Fruit fly (Drosophila melanogaster) whole organism, pupa: ENCODE measurements around the gene tos.

ENCODE experiments used
- CG10348 ChIP-seq: fragments of 200-800 bp; sonication (Bioruptor generic); IDR thresholded peaks from 2 replicates; pipeline ENCODE4 v1.3.6; 2022; ENCODE audit warnings: missing biosample characterization, missing genetic modification characterization
- CG12605 ChIP-seq: fragments of 200-800 bp; sonication (Bioruptor generic); IDR thresholded peaks from 2 replicates; pipeline ENCODE4 v1.3.6; 2022; ENCODE audit warnings: missing biosample characterization, missing genetic modification characterization
- CG13204 ChIP-seq: fragments of 200-800 bp; sonication (Bioruptor generic); optimal IDR thresholded peaks from 2 replicates; lab custom pipeline; 2018; ENCODE audit warnings: missing biosample characterization, mild to moderate bottlenecking, missing genetic modification characterization, moderate library complexity
- CG14655 ChIP-seq: fragments of 200-800 bp; sonication (Bioruptor generic); optimal IDR thresholded peaks from 3 replicates; lab custom pipeline; 2017; ENCODE audit warnings: mild to moderate bottlenecking, missing biosample characterization, missing genetic modification reagents, missing genetic modification characterization
- CG15710 ChIP-seq: fragments of 200-800 bp; sonication (Bioruptor generic); optimal IDR thresholded peaks from 2 replicates; lab custom pipeline; 2018; ENCODE audit warnings: missing biosample characterization, mild to moderate bottlenecking, missing genetic modification characterization, moderate library complexity
- CG17806 ChIP-seq: fragments of 200-800 bp; sonication (Bioruptor generic); optimal IDR thresholded peaks from 2 replicates; lab custom pipeline; 2018; ENCODE audit warnings: missing biosample characterization, mild to moderate bottlenecking, missing genetic modification characterization, moderate library complexity
- CG32121 ChIP-seq: fragments of 200-800 bp; sonication (Bioruptor generic); IDR thresholded peaks from 2 replicates; pipeline ENCODE4 v1.3.6; 2022; ENCODE audit warnings: missing biosample characterization, missing genetic modification characterization
- CG34367 ChIP-seq: fragments of 200-800 bp; sonication (Bioruptor generic); optimal IDR thresholded peaks from 2 replicates; lab custom pipeline; 2018; ENCODE audit warnings: missing biosample characterization, mild to moderate bottlenecking, missing genetic modification characterization
- CG4496 ChIP-seq: fragments of 200-800 bp; sonication (Bioruptor generic); IDR thresholded peaks from 3 replicates; pipeline ENCODE4 v1.3.6; 2022; ENCODE audit warnings: missing biosample characterization, missing genetic modification characterization
- CG8159 ChIP-seq: fragments of 200-800 bp; sonication (Bioruptor generic); optimal IDR thresholded peaks from 3 replicates; lab custom pipeline; 2018; ENCODE audit warnings: missing biosample characterization, mild to moderate bottlenecking, missing genetic modification characterization, moderate library complexity
- CG8301 ChIP-seq: fragments of 200-800 bp; sonication (Bioruptor generic); optimal IDR thresholded peaks from 2 replicates; lab custom pipeline; 2018; ENCODE audit warnings: missing biosample characterization, mild to moderate bottlenecking, missing genetic modification characterization
- CG9948 ChIP-seq: fragments of 200-800 bp; sonication (Bioruptor generic); optimal IDR thresholded peaks from 2 replicates; lab custom pipeline; 2018; ENCODE audit warnings: missing biosample characterization, mild to moderate bottlenecking, missing genetic modification characterization, moderate library complexity
- D1 ChIP-seq: fragments of 200-800 bp; sonication (Bioruptor generic); optimal IDR thresholded peaks from 2 replicates; lab custom pipeline; 2018; ENCODE audit warnings: missing biosample characterization, mild to moderate bottlenecking, missing genetic modification characterization, moderate library complexity
- EcR ChIP-seq: fragments of 200-800 bp; sonication (Bioruptor generic); optimal IDR thresholded peaks from 3 replicates; lab custom pipeline; 2019; ENCODE audit warnings: missing biosample characterization, missing genetic modification characterization, mild to moderate bottlenecking, moderate library complexity, missing genetic modification reagents
- Ets98B ChIP-seq: fragments of 200-800 bp; sonication (Bioruptor generic); IDR thresholded peaks from 2 replicates; pipeline ENCODE4 v1.3.6; 2022; ENCODE audit warnings: missing biosample characterization, missing genetic modification characterization
- Pif1A ChIP-seq: fragments of 200-800 bp; sonication (Bioruptor generic); optimal IDR thresholded peaks from 3 replicates; lab custom pipeline; 2016; ENCODE audit warnings: missing biosample characterization, missing genetic modification characterization
- Pif1B ChIP-seq: fragments of 200-800 bp; sonication (Bioruptor generic); optimal IDR thresholded peaks from 3 replicates; lab custom pipeline; 2016; ENCODE audit warnings: missing biosample characterization, missing genetic modification characterization
- Snoo ChIP-seq: fragments of 200-800 bp; sonication (Bioruptor generic); optimal IDR thresholded peaks from 3 replicates; lab custom pipeline; 2017; ENCODE audit warnings: missing biosample characterization, mild to moderate bottlenecking, missing genetic modification characterization, inconsistent platforms
- fd96Ca ChIP-seq: fragments of 200-800 bp; sonication (Bioruptor generic); IDR thresholded peaks from 3 replicates; pipeline ENCODE4 v1.3.6; 2022; ENCODE audit warnings: missing biosample characterization, missing genetic modification characterization
- gl ChIP-seq: fragments of 200-800 bp; sonication (Bioruptor generic); optimal IDR thresholded peaks from 2 replicates; lab custom pipeline; 2018; ENCODE audit warnings: missing biosample characterization, mild to moderate bottlenecking, missing genetic modification characterization
- rn ChIP-seq: fragments of 200-800 bp; sonication (Bioruptor generic); IDR thresholded peaks from 2 replicates; pipeline ENCODE4 v1.3.6; 2022; ENCODE audit warnings: missing biosample characterization, missing genetic modification characterization

tos gene

dm6 chr2L:18693877-18694723 lies 12.2 kb upstream of the tos start:
- no peak for TF ChIP-seq rn (GFP tag; lab: Robert Waterston, UW)
- peak; percentile 19 for TF ChIP-seq CG9948 (tag; lab: Kevin White, UChicago)
- TF ChIP-seq CG8301 (tag; lab: Kevin White, UChicago) = no peak
- TF ChIP-seq CG4496 (GFP tag; lab: Robert Waterston, UW) = peak; percentile 74
- 0 out of 3 replicates have a peak, but pooled peaks have one; percentile 7 for TF ChIP-seq fd96Ca (GFP tag; lab: Robert Waterston, UW)
- TF ChIP-seq CG8159 (tag; lab: Kevin White, UChicago) = no peak
- 0 out of 2 replicates have a peak, but pooled peaks have one; percentile 38 for TF ChIP-seq CG10348 (GFP tag; lab: Robert Waterston, UW)
- peak; percentile 9 for TF ChIP-seq EcR
- TF ChIP-seq CG17806 = peak; percentile 33
- TF ChIP-seq CG34367 (tag; lab: Kevin White, UChicago) = peak; percentile 5
- peak; percentile 37; the same call in 1 of the 2 replicates for TF ChIP-seq CG32121 (GFP tag; lab: Robert Waterston, UW)
- TF ChIP-seq gl (tag; lab: Kevin White, UChicago) = no peak
- no peak for TF ChIP-seq CG14655 (GFP tag; lab: Kevin White, UChicago)
- TF ChIP-seq CG12605 (GFP tag; lab: Robert Waterston, UW) = peak; percentile 65; the same call in 1 of the 2 replicates
- peak; percentile 41 for TF ChIP-seq CG15710
- TF ChIP-seq Ets98B = peak; percentile 38; the same call in 1 of the 2 replicates
- TF ChIP-seq Snoo (tag; lab: Kevin White, UChicago) = peak; percentile 27
- TF ChIP-seq Pif1B (GFP tag; lab: Kevin White, UChicago) = no peak
- no peak for TF ChIP-seq D1 (tag; lab: Kevin White, UChicago)
- no peak for TF ChIP-seq Pif1A (GFP tag; lab: Kevin White, UChicago)
- TF ChIP-seq CG13204 = no peak
- TF ChIP-seq, all 21 proteins: peak for 12

- TF ChIP-seq Snoo (tag; lab: Kevin White, UChicago) (no peak), CG13204 (no peak), CG12605 (GFP tag; lab: Robert Waterston, UW) (no peak), CG9948 (tag; lab: Kevin White, UChicago) (no peak), fd96Ca (GFP tag; lab: Robert Waterston, UW) (no peak), EcR (no peak), gl (tag; lab: Kevin White, UChicago) (no peak), CG10348 (GFP tag; lab: Robert Waterston, UW) (no peak), Pif1B (GFP tag; lab: Kevin White, UChicago) (no peak), rn (GFP tag; lab: Robert Waterston, UW) (no peak), CG32121 (GFP tag; lab: Robert Waterston, UW) (no peak), CG15710 (no peak), CG8159 (tag; lab: Kevin White, UChicago) (no peak), CG14655 (GFP tag; lab: Kevin White, UChicago) (no peak), CG4496 (GFP tag; lab: Robert Waterston, UW) (no peak), Ets98B (no peak), D1 (tag; lab: Kevin White, UChicago) (no peak), CG8301 (tag; lab: Kevin White, UChicago) (no peak), CG17806 (no peak)
Observed at dm6 chr2L:18689376-18689775, 7.5 kb upstream of the tos start, which contains the start of gene CG10336. CG10336 (plus strand) TSS chr2L:18689528.

- no peak for TF ChIP-seq Pif1B (GFP tag; lab: Kevin White, UChicago)
- 0 out of 3 replicates have a peak, but pooled peaks have one; percentile 33 for TF ChIP-seq fd96Ca (GFP tag; lab: Robert Waterston, UW)
- TF ChIP-seq CG32121 (GFP tag; lab: Robert Waterston, UW) = no peak
- TF ChIP-seq CG10348 (GFP tag; lab: Robert Waterston, UW) = peak; percentile 13; the same call in 1 of the 2 replicates
- TF ChIP-seq CG17806 = no peak
- TF ChIP-seq CG12605 (GFP tag; lab: Robert Waterston, UW) = no peak
- TF ChIP-seq EcR = no peak
- 0 out of 3 replicates have a peak, but pooled peaks have one; percentile 19 for TF ChIP-seq CG4496 (GFP tag; lab: Robert Waterston, UW)
- no peak for TF ChIP-seq CG8301 (tag; lab: Kevin White, UChicago)
- no peak for TF ChIP-seq CG13204
- TF ChIP-seq D1 (tag; lab: Kevin White, UChicago) = no peak
- no peak for TF ChIP-seq Ets98B
- no peak for TF ChIP-seq gl (tag; lab: Kevin White, UChicago)
- no peak for TF ChIP-seq CG8159 (tag; lab: Kevin White, UChicago)
Observed at dm6 chr2L:18688646-18689296, 6.9 kb upstream of the tos start, which contains the start of gene msl-1. msl-1 (minus strand) TSS chr2L:18688800.

DNA sequence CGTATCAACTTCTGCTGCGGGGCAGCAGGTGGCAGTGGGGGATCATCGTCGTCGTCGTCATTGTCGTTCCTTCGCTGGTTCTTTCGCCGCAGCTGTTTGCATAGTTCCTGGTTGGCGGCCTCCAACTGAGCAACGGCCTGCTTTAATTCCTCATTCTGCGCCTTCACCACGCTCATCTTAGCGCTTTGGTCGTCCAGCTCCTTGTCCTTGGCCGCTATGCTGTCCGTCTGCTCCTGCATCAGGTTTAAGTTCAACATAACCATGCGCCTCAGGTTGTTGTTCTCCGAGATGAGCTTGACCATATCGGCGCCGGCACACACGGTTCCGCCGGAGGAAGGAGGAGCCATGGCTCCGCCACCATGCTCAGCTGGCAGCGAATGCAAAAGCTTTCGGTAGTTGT lies 6.0 kb upstream of the tos start:
- TF ChIP-seq gl (tag; lab: Kevin White, UChicago) = no peak

DNA sequence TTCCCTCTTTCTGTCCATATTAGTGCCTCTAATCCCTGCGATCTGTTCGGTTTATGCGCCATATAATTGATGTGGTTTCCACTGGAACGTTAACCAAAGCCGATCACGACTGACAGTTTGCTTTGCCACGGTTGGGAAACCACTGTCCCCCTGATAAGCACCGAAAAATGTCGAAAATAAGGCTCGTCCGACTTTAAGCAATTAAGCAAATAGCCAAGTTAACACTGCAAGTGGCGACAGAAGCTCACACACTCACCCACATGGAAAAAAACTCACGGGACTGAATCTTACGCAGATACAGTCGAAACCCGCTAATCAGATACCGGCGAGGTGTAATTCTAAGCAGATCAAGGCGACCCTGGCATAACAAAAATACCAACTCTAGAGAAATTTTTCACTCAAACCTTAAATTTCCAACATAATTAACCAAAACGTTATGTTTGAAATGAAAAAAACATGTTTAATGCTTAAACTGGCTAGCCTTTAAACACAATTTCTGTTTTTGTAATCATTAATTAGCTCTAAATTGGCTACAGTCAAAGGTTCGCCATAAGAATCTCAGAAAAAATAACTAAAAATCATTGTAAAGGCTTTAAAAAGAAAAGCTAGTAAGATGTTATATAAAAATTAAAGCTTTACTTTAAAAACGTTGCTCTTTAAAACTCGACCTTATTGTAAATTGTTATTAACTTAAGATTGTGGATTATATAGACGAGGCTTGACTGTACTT lies 3.8 kb downstream of the tos start:
- TF ChIP-seq Pif1A (GFP tag; lab: Kevin White, UChicago) = no peak
- TF ChIP-seq CG13204 = no peak
- TF ChIP-seq gl (tag; lab: Kevin White, UChicago) = no peak
- peak; percentile 30 for TF ChIP-seq CG15710
- no peak for TF ChIP-seq rn (GFP tag; lab: Robert Waterston, UW)
- TF ChIP-seq D1 (tag; lab: Kevin White, UChicago) = no peak
- TF ChIP-seq CG8301 (tag; lab: Kevin White, UChicago) = no peak
- no peak for TF ChIP-seq CG34367 (tag; lab: Kevin White, UChicago)
- TF ChIP-seq CG4496 (GFP tag; lab: Robert Waterston, UW) = no peak
- no peak for TF ChIP-seq fd96Ca (GFP tag; lab: Robert Waterston, UW)
- no peak for TF ChIP-seq CG9948 (tag; lab: Kevin White, UChicago)
- TF ChIP-seq Snoo (tag; lab: Kevin White, UChicago) = peak; percentile 39
- TF ChIP-seq Ets98B = no peak
- TF ChIP-seq CG8159 (tag; lab: Kevin White, UChicago) = no peak
- no peak for TF ChIP-seq CG10348 (GFP tag; lab: Robert Waterston, UW)
- no peak for TF ChIP-seq EcR
- TF ChIP-seq CG32121 (GFP tag; lab: Robert Waterston, UW) = 0 out of 2 replicates have a peak, but pooled peaks have one; percentile 7
- TF ChIP-seq CG14655 (GFP tag; lab: Kevin White, UChicago) = no peak
- TF ChIP-seq Pif1B (GFP tag; lab: Kevin White, UChicago) = no peak
- TF ChIP-seq CG12605 (GFP tag; lab: Robert Waterston, UW) = no peak
- TF ChIP-seq CG17806 = no peak
